Fruit fly (Drosophila melanogaster): Measurements from ENCODE around the gene Ubc87F.

dm6 chr3R:13719053-13719452 lies 1.1 kb upstream of the Ubc87F start:
- no peak for TF ChIP-seq psq (optimal IDR thresholded peaks at IDR 0.05)
- no peak for TF ChIP-seq usp (GFP tag; optimal IDR thresholded peaks at IDR 0.05)

Measured in whole organism.